Fruit fly (Drosophila melanogaster) S2 (cell line): Measurements from ENCODE around the gene Obp19d.

Source experiments
- CG8478 ChIP-seq: fragments of >200 bp; optimal IDR thresholded peaks from 2 replicates; lab custom pipeline; 2018
- CTCF ChIP-seq, 2 experiments: fragments of >200 bp; optimal IDR thresholded peaks; 2 replicates each; lab custom pipeline; 2018

DNA sequence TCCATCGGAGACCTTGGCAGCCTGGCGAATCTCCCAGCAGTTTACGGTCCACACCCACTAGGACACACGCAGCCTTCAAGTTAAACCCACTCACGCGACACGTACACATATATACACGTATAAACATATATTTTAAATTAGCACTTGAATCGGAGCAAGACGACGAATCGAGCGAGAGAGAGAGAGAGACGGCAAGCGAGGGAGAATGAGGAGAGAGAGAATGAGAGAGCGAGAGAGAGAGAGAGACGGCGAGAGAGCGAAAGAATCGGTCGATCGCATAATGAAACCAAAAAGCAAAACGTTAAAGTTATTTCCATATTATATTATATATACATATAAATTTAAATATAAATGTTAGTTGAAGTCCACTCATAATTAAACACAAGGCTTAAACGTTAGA, 7.8 kb upstream of the Obp19d start:
- TF ChIP-seq CTCF (optimal IDR thresholded peaks at IDR 0.05; lab: Kevin White, UChicago) (no peak), CG8478 (lab: Kevin White, UChicago) (no peak)
